Worm (Caenorhabditis elegans): ENCODE data around the gene F45E1.5.
A peak's percentile ranks its signal among the peaks of the same experiment; 100 is the strongest.

- no peak for TF ChIP-seq W03F9.2 (tag; optimal IDR thresholded peaks at IDR 0.05)
- peak; percentile 58 for TF ChIP-seq him-1 (tag; optimal IDR thresholded peaks at IDR 0.05)
- TF ChIP-seq dao-5 (tag; optimal IDR thresholded peaks at IDR 0.05) = no peak
These were observed 40.8 kb downstream of the F45E1.5 start for ce11 chrX:8017305-8017704.

All from whole organism, L4/young adult.